Fruit fly (Drosophila melanogaster): ENCODE measurements around the gene Ziz.

Ziz gene

dm6 chr2L:7512860-7513259, 16.8 kb upstream of the Ziz start (continued):
- TF ChIP-seq mld (GFP tag; IDR thresholded peaks at IDR 0.05; ENCODE audit: partially characterized antibody) (no peak), CG15011 (GFP tag; optimal IDR thresholded peaks at IDR 0.05) (peak; percentile 56), CG16863 (GFP tag; optimal IDR thresholded peaks at IDR 0.05) (peak; percentile 69), Gug (GFP tag; IDR thresholded peaks at IDR 0.05) (peak; percentile 74), cas (GFP tag; IDR thresholded peaks at IDR 0.05) (no peak), sens (GFP tag) (peak; percentile 95), CG11085 (GFP tag; IDR thresholded peaks at IDR 0.05) (peak; percentile 38; the same call in 1 of the 2 replicates), Hmr (GFP tag; optimal IDR thresholded peaks at IDR 0.05) (peak; percentile 86), mam (GFP tag; optimal IDR thresholded peaks at IDR 0.05) (peak; percentile 69), CG5245 (GFP tag; optimal IDR thresholded peaks at IDR 0.05) (peak; percentile 9), CG6791 (GFP tag; IDR thresholded peaks at IDR 0.05; ENCODE audit: partially characterized antibody) (no peak), E2f1 (GFP tag; IDR thresholded peaks at IDR 0.05) (peak; percentile 75), seq (GFP tag; IDR thresholded peaks at IDR 0.05) (peak; percentile 70), ind (GFP tag; optimal IDR thresholded peaks at IDR 0.05) (peak; percentile 72), CG13775 (GFP tag; optimal IDR thresholded peaks at IDR 0.05) (peak; percentile 66), gce (GFP tag; IDR thresholded peaks at IDR 0.05) (0 out of 3 replicates have a peak, but pooled peaks have one; percentile 16), kni (GFP tag; optimal IDR thresholded peaks at IDR 0.05) (peak; percentile 58), CG6854 (GFP tag; optimal IDR thresholded peaks at IDR 0.05) (peak; percentile 32), sim (GFP tag; IDR thresholded peaks at IDR 0.05) (peak; percentile 73; the same call in 1 of the 2 replicates), crp (GFP tag; optimal IDR thresholded peaks at IDR 0.05) (no peak), CG10565 (GFP tag; optimal IDR thresholded peaks at IDR 0.05) (no peak), CG1602 (GFP tag; optimal IDR thresholded peaks at IDR 0.05) (peak; percentile 55), Bdp1 (GFP tag; optimal IDR thresholded peaks at IDR 0.05) (peak; percentile 39), Xbp1 (GFP tag; optimal IDR thresholded peaks at IDR 0.05) (peak; percentile 82), B-H2 (GFP tag; optimal IDR thresholded peaks at IDR 0.05) (peak; percentile 1), kah (GFP tag; optimal IDR thresholded peaks at IDR 0.05) (peak; percentile 14), ttk (GFP tag; IDR thresholded peaks at IDR 0.05) (peak; percentile 74), CG10366 (GFP tag; IDR thresholded peaks at IDR 0.05) (peak; percentile 66; the same call in 1 of the 2 replicates), tx (GFP tag; optimal IDR thresholded peaks at IDR 0.05) (peak; percentile 68), CG9727 (GFP tag; optimal IDR thresholded peaks at IDR 0.05) (peak; percentile 85), MBD-R2 (GFP tag; IDR thresholded peaks at IDR 0.05) (peak; percentile 31; the same call in 1 of the 2 replicates), CG17912 (GFP tag; optimal IDR thresholded peaks at IDR 0.05) (no peak), Dp (GFP tag; optimal IDR thresholded peaks at IDR 0.05) (no peak), CG11398 (GFP tag; optimal IDR thresholded peaks at IDR 0.05) (peak; percentile 31), lilli (GFP tag; optimal IDR thresholded peaks at IDR 0.05) (peak; percentile 84), CG17186 (GFP tag; optimal IDR thresholded peaks at IDR 0.05) (peak; percentile 32), z (GFP tag; IDR thresholded peaks at IDR 0.05) (no peak), cwo (GFP tag; optimal IDR thresholded peaks at IDR 0.05) (peak; percentile 67), CG17612 (GFP tag; IDR thresholded peaks at IDR 0.05) (0 out of 2 replicates have a peak, but pooled peaks have one; percentile 27), gcm2 (GFP tag; optimal IDR thresholded peaks at IDR 0.05) (no peak), bbx (GFP tag; IDR thresholded peaks at IDR 0.05; ENCODE audit: partially characterized antibody) (no peak), Sry-δ (GFP tag; optimal IDR thresholded peaks at IDR 0.05) (peak; percentile 36), Hr78 (GFP tag; optimal IDR thresholded peaks at IDR 0.05) (no peak), CG11093 (GFP tag; IDR thresholded peaks at IDR 0.05) (peak; percentile 51; the same call in 1 of the 3 replicates), Scr (GFP tag; IDR thresholded peaks at IDR 0.05; ENCODE audit: partially characterized antibody) (no peak), sqz (GFP tag; optimal IDR thresholded peaks at IDR 0.05) (peak; percentile 50), NC2α (GFP tag; optimal IDR thresholded peaks at IDR 0.05) (peak; percentile 12), luna (GFP tag; optimal IDR thresholded peaks at IDR 0.05) (peak; percentile 29), esg (GFP tag; conservative IDR thresholded peaks at IDR 0.05) (peak; percentile 69), Dbx (GFP tag; IDR thresholded peaks at IDR 0.05) (peak; percentile 79), Gsc (GFP tag; IDR thresholded peaks at IDR 0.05) (0 out of 2 replicates have a peak, but pooled peaks have one; percentile 34)

All from whole organism, embryonic.